Fruit fly (Drosophila melanogaster): ENCODE results near the gene CG9674.

DNA sequence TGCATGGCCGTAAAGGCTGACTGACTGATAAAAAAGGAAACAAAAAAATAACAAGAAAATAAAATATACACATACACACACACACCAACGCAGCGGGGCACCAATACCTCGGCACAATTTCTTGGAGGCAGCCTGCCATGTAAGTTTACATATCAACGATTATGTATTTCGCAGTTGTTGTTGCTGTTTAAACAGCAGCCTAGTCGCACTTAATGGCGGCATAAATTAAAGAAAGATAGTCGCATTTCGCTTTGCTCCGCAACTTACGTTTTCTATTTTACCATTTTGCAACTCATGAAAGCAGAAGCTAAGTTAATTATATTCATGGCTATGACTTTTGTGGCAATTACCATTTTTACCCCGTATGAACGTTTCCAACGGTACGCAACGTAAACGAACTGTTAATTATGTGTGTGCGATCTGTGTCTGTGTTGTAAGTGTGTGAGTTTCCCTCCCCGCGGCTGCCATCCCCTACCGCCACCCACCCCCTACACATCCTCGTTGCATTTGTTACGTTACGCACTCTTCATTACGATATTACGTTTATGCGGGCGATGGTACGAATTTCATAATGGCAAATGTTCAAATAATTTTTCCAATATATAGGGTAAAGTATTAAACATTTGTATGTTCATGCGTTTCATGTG is 47.0 kb upstream of the CG9674 start:
- TF ChIP-seq usp (GFP tag; optimal IDR thresholded peaks at IDR 0.05) (no peak), pan (optimal IDR thresholded peaks at IDR 0.05) (no peak), Dll (optimal IDR thresholded peaks at IDR 0.05) (no peak), EcR (GFP tag; optimal IDR thresholded peaks at IDR 0.05) (no peak), CG8478 (optimal IDR thresholded peaks at IDR 0.05) (no peak), psq (optimal IDR thresholded peaks at IDR 0.05) (no peak)
